Worm (Caenorhabditis elegans): Measurements from ENCODE around the gene mrps-23.

The mrps-23 gene

DNA sequence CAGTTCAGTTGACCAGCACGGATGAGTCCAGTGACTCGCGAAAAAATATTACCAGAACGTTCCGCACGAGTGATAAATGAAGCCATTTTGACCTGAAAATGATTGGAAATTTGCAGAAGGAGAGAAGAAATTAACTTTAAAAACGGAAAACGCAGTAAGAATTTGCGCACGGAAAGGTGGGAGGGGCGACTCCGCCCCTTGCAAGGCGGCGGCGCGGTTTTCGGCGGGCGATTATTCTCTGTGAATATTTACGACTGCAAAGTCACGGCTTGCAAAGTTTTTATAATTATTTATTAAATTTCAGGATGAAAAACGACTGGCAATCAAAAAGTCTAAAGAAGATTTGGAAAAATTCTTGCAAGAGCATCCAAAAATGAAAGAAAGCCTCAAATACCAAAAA, at the start of gene mrps-23:
TSS of gene mrps-23 (minus strand) at position 92 of the 400 bp plus-strand sequence.
- TF ChIP-seq pax-3 (tag; optimal IDR thresholded peaks at IDR 0.05), result no peak
- no peak for TF ChIP-seq irx-1 (tag; optimal IDR thresholded peaks at IDR 0.05)
- TF ChIP-seq dpl-1 (GFP tag; optimal IDR thresholded peaks at IDR 0.05), result peak in 1 of 3 experiments; percentile 7
- TF ChIP-seq lin-35 (GFP tag; optimal IDR thresholded peaks at IDR 0.05), result peak in 1 of 2 experiments; percentile 30
- TF ChIP-seq unc-86 (tag; optimal IDR thresholded peaks at IDR 0.05), result no peak
- peak in 1 of 2 experiments; percentile 35 for TF ChIP-seq lsy-2 (tag; optimal IDR thresholded peaks at IDR 0.05)
- TF ChIP-seq elt-3 (tag; optimal IDR thresholded peaks at IDR 0.05), result peak in 1 of 6 experiments; percentile 12
- no peak for TF ChIP-seq efl-1 (optimal IDR thresholded peaks at IDR 0.05)
- peak in 1 of 2 experiments; percentile 16 for TF ChIP-seq efl-1 (GFP tag; optimal IDR thresholded peaks at IDR 0.05 in 1 of 2)
- TF ChIP-seq ztf-4 (tag; optimal IDR thresholded peaks at IDR 0.05), result no peak
- peak; percentile 22 for TF ChIP-seq nhr-90 (tag; optimal IDR thresholded peaks at IDR 0.05; ENCODE audit: poor library complexity)
- no peak for TF ChIP-seq mef-2 (tag; optimal IDR thresholded peaks at IDR 0.05)
- TF ChIP-seq mdl-1 (tag; optimal IDR thresholded peaks at IDR 0.05), result no peak
- no peak for TF ChIP-seq nhr-85 (tag)
- TF ChIP-seq nhr-47 (tag; optimal IDR thresholded peaks at IDR 0.05), result peak; percentile 7
- peak; percentile 20 for TF ChIP-seq snu-23 (GFP tag; optimal IDR thresholded peaks at IDR 0.05)

DNA sequence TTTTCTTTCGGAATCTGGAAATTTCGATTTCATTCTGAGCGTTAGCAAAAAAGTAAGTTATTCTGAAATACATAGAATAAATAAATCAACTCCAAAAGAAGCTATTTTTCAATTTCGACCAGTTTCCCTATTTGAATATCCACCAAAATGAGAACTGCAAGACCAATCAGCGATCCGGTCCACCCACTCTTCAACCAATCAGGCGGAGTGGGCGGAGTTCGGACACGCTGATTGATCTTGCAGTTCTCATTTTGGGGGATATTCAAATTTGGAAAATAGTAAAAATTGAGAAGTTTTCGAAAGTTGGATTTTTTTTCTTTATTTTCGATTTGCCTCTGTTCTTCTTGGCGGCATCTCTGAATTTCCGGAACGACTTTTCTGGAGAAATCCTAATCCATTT, 47.4 kb upstream of the mrps-23 start:
- TF ChIP-seq sup-37 (GFP tag; optimal IDR thresholded peaks at IDR 0.05), result no peak
- TF ChIP-seq tbx-2 (tag; optimal IDR thresholded peaks at IDR 0.05), result peak; percentile 3
- peak; percentile 9 for TF ChIP-seq lin-15B (tag; optimal IDR thresholded peaks at IDR 0.05)
- TF ChIP-seq lsy-2 (tag; optimal IDR thresholded peaks at IDR 0.05), result peak in 1 of 2 experiments; percentile 59
- peak; percentile 66 to 77 (median 75) for TF ChIP-seq dpl-1 (GFP tag; optimal IDR thresholded peaks at IDR 0.05)
- TF ChIP-seq xbp-1 (tag; optimal IDR thresholded peaks at IDR 0.05), result peak; percentile 78
- TF ChIP-seq C04F5.9 (tag; optimal IDR thresholded peaks at IDR 0.05), result no peak
- TF ChIP-seq lin-35 (GFP tag; optimal IDR thresholded peaks at IDR 0.05), result peak; percentile 59 to 81
- TF ChIP-seq efl-1 (optimal IDR thresholded peaks at IDR 0.05), result peak in 1 of 2 experiments; percentile 81
- peak; percentile 84 to 98 for TF ChIP-seq efl-1 (GFP tag; optimal IDR thresholded peaks at IDR 0.05 in 1 of 2)

- no peak for TF ChIP-seq grh-1 (GFP tag; IDR thresholded peaks at IDR 0.05)
- no peak for TF ChIP-seq aly-2 (tag; optimal IDR thresholded peaks at IDR 0.05)
- no peak for TF ChIP-seq lin-13 (GFP tag; optimal IDR thresholded peaks at IDR 0.05)
- TF ChIP-seq xbp-1 (tag; optimal IDR thresholded peaks at IDR 0.05), result no peak
- no peak for TF ChIP-seq tlp-1 (tag; optimal IDR thresholded peaks at IDR 0.05)
- no peak for TF ChIP-seq vab-15 (tag; optimal IDR thresholded peaks at IDR 0.05)
- TF ChIP-seq mep-1 (tag; optimal IDR thresholded peaks at IDR 0.05), result no peak
- no peak for TF ChIP-seq nhr-90 (tag; optimal IDR thresholded peaks at IDR 0.05; ENCODE audit: poor library complexity)
- no peak for TF ChIP-seq aha-1 (tag; optimal IDR thresholded peaks at IDR 0.05)
- no peak for TF ChIP-seq lin-35 (GFP tag; optimal IDR thresholded peaks at IDR 0.05)
- no peak for TF ChIP-seq swsn-7 (tag; optimal IDR thresholded peaks at IDR 0.05)
- TF ChIP-seq sptf-1 (tag; optimal IDR thresholded peaks at IDR 0.05), result no peak
- TF ChIP-seq ceh-63 (GFP tag; optimal IDR thresholded peaks at IDR 0.05), result no peak
- TF ChIP-seq pag-3 (tag; optimal IDR thresholded peaks at IDR 0.05; ENCODE audit: borderline replicate concordance, insufficient read depth), result no peak
- TF ChIP-seq hlh-4 (tag; optimal IDR thresholded peaks at IDR 0.05), result no peak
- TF ChIP-seq alr-1 (tag; optimal IDR thresholded peaks at IDR 0.05; ENCODE audit: borderline replicate concordance), result no peak
- no peak for TF ChIP-seq hlh-17 (GFP tag; optimal IDR thresholded peaks at IDR 0.05; ENCODE audit: borderline replicate concordance)
These were observed 45.0 kb upstream of the mrps-23 start, which contains the start of gene C48B4.13 for ce11 chrIII:9568451-9568850. Gene C48B4.13 (plus strand): TSS chrIII:9568751.

ce11 chrIII:9565973-9566372, 42.5 kb upstream of the mrps-23 start, which contains the start of gene C48B4.11:
Gene C48B4.11 (minus strand): TSS chrIII:9566115.
- TF ChIP-seq lin-39 (tag; optimal IDR thresholded peaks at IDR 0.05), result no peak

Measured in whole organism, L1 larva.